Fruit fly (Drosophila melanogaster): ENCODE measurements around the gene fbp.

The fbp gene

DNA sequence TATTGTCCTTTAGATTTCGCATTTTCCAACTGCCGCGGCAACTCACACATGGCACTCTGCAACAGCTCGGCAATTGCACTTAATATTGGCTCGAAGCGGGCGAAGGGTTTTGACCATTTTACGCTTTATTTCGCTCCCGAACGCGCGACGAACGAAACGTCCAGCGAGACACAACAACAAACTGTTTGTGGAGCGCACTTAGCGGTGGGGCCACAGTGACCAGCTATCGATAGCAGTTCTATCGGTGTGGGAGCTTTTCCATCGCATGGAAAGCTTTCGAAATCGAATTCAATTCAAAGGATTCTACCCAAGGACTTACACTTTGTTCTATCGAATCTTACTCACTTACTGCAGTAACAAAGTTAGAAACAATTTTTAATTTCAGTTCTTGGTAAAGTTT lies 7.2 kb downstream of the fbp start, which contains the start of gene CG10631 (continued):
- no peak for TF ChIP-seq Ravus (GFP tag; IDR thresholded peaks at IDR 0.05)
- no peak for TF ChIP-seq slp2 (GFP tag; optimal IDR thresholded peaks at IDR 0.05)
- TF ChIP-seq stwl (tag; optimal IDR thresholded peaks at IDR 0.05) = no peak
- peak; percentile 64; the same call in 1 of the 3 replicates for TF ChIP-seq CG16813 (GFP tag; IDR thresholded peaks at IDR 0.05; ENCODE audit: partially characterized antibody)
- TF ChIP-seq CG11560 (tag; IDR thresholded peaks at IDR 0.05) = no peak
- peak; percentile 75 for TF ChIP-seq zen2 (GFP tag; IDR thresholded peaks at IDR 0.05; ENCODE audit: partially characterized antibody)
- no peak; the same call in 1 of the 2 replicates for TF ChIP-seq CG5953 (GFP tag; IDR thresholded peaks at IDR 0.05)
- no peak for TF ChIP-seq Hey (tag; optimal IDR thresholded peaks at IDR 0.05)
- TF ChIP-seq CkIIα-i1 (GFP tag; IDR thresholded peaks at IDR 0.05) = no peak
- no peak for TF ChIP-seq HHEX (GFP tag; optimal IDR thresholded peaks at IDR 0.05)
- no peak for TF ChIP-seq slbo (GFP tag; IDR thresholded peaks at IDR 0.05)
- no peak for TF ChIP-seq Kr (GFP tag; optimal IDR thresholded peaks at IDR 0.05)
- no peak for TF ChIP-seq CG6272 (GFP tag; IDR thresholded peaks at IDR 0.05)
- TF ChIP-seq pnt (GFP tag; optimal IDR thresholded peaks at IDR 0.05) = no peak
- no peak for TF ChIP-seq CG10462 (GFP tag; optimal IDR thresholded peaks at IDR 0.05)
- no peak for TF ChIP-seq Drgx (GFP tag; IDR thresholded peaks at IDR 0.05)
- TF ChIP-seq HmgZ (tag; optimal IDR thresholded peaks at IDR 0.05) = peak; percentile 43
- TF ChIP-seq CG30020 (tag; optimal IDR thresholded peaks at IDR 0.05) = no peak
- peak; percentile 53 for TF ChIP-seq Dp (GFP tag; optimal IDR thresholded peaks at IDR 0.05)
- no peak for TF ChIP-seq gcm (GFP tag; optimal IDR thresholded peaks at IDR 0.05)
- TF ChIP-seq ATbp (GFP tag; optimal IDR thresholded peaks at IDR 0.05) = no peak
- no peak for TF ChIP-seq CG10565 (GFP tag; optimal IDR thresholded peaks at IDR 0.05)
- TF ChIP-seq ftz-f1 (GFP tag; optimal IDR thresholded peaks at IDR 0.05) = no peak
- peak; percentile 47; the same call in 1 of the 3 replicates for TF ChIP-seq CG7963 (GFP tag; IDR thresholded peaks at IDR 0.05; ENCODE audit: partially characterized antibody)
- no peak for TF ChIP-seq ewg (GFP tag; optimal IDR thresholded peaks at IDR 0.05)
- no peak for TF ChIP-seq CG34422 (GFP tag; IDR thresholded peaks at IDR 0.05)
- no peak for TF ChIP-seq Hmx (GFP tag; optimal IDR thresholded peaks at IDR 0.05)
- TF ChIP-seq CG32532 (GFP tag; IDR thresholded peaks at IDR 0.05) = no peak
- peak; percentile 67 for TF ChIP-seq inv (GFP tag; IDR thresholded peaks at IDR 0.05; ENCODE audit: partially characterized antibody)
- no peak for TF ChIP-seq nau (GFP tag; optimal IDR thresholded peaks at IDR 0.05)
- no peak for TF ChIP-seq Elba2 (GFP tag; optimal IDR thresholded peaks at IDR 0.05)
- TF ChIP-seq CG2202 (tag; optimal IDR thresholded peaks at IDR 0.05) = no peak
- no peak for TF ChIP-seq CG2712 (tag; optimal IDR thresholded peaks at IDR 0.05)
- TF ChIP-seq CG16863 (GFP tag; optimal IDR thresholded peaks at IDR 0.05) = no peak
- no peak for TF ChIP-seq abd-A (tag; optimal IDR thresholded peaks at IDR 0.05)
- TF ChIP-seq Asciz (GFP tag; optimal IDR thresholded peaks at IDR 0.05) = no peak
- peak; percentile 93 for TF ChIP-seq Bgb (GFP tag; IDR thresholded peaks at IDR 0.05; ENCODE audit: partially characterized antibody)
- TF ChIP-seq lmd (GFP tag; IDR thresholded peaks at IDR 0.05) = no peak
- TF ChIP-seq Camta (GFP tag; optimal IDR thresholded peaks at IDR 0.05) = no peak
- peak; percentile 80 for TF ChIP-seq Deaf1 (tag; optimal IDR thresholded peaks at IDR 0.05)
- TF ChIP-seq CG18599 (GFP tag; optimal IDR thresholded peaks at IDR 0.05) = no peak
- TF ChIP-seq Dbx (GFP tag; IDR thresholded peaks at IDR 0.05) = 0 out of 3 replicates have a peak, but pooled peaks have one; percentile 22
- TF ChIP-seq CG14710 (tag; optimal IDR thresholded peaks at IDR 0.05) = no peak
- TF ChIP-seq ci (GFP tag; IDR thresholded peaks at IDR 0.05) = peak; percentile 44; the same call in 2 of the 3 replicates
- no peak for TF ChIP-seq CG17829 (tag; optimal IDR thresholded peaks at IDR 0.05)
- no peak for TF ChIP-seq CG6654 (GFP tag; optimal IDR thresholded peaks at IDR 0.05)
- TF ChIP-seq CG2129 (GFP tag; IDR thresholded peaks at IDR 0.05; ENCODE audit: partially characterized antibody) = no peak
- no peak for TF ChIP-seq CG4820 (GFP tag; optimal IDR thresholded peaks at IDR 0.05)
- TF ChIP-seq CG1602 (GFP tag; optimal IDR thresholded peaks at IDR 0.05) = no peak
- TF ChIP-seq Hsf (GFP tag; optimal IDR thresholded peaks at IDR 0.05) = no peak
- no peak for TF ChIP-seq cato (GFP tag; optimal IDR thresholded peaks at IDR 0.05; ENCODE audit: borderline replicate concordance)
